Worm (Caenorhabditis elegans): Measurements from ENCODE around the gene Y41C4A.21.

- TF ChIP-seq unc-62 (GFP tag; optimal IDR thresholded peaks at IDR 0.05) (no peak), dmd-4 (tag; optimal IDR thresholded peaks at IDR 0.05) (no peak), C34F6.9 (tag; optimal IDR thresholded peaks at IDR 0.05) (no peak)
Measured at ce11 chrIII:11737527-11737926, 5.4 kb downstream of the Y41C4A.21 start, which contains the start of gene sup-1.
